Worm (Caenorhabditis elegans): ENCODE data around the gene T10B5.4.

Gene T10B5.4

ce11 chrV:1871768-1872296 lies at the start of gene T10B5.4, which contains the start of gene cct-7:
Gene T10B5.4, minus strand, starts transcription at chrV:1871807.
Gene cct-7, plus strand, starts transcription at chrV:1872246.
- TF ChIP-seq lin-11 (tag; optimal IDR thresholded peaks at IDR 0.05) (peak; percentile 84), mab-5 (tag; optimal IDR thresholded peaks at IDR 0.05) (peak; percentile 66), sma-3 (GFP tag; optimal IDR thresholded peaks at IDR 0.05) (peak; percentile 65), elt-1 (tag; optimal IDR thresholded peaks at IDR 0.05) (no peak), sma-9 (GFP tag; optimal IDR thresholded peaks at IDR 0.05) (peak; percentile 70), sma-9 (tag; optimal IDR thresholded peaks at IDR 0.05) (no peak), unc-55 (GFP tag; optimal IDR thresholded peaks at IDR 0.05) (peak; percentile 97), lin-13 (GFP tag; optimal IDR thresholded peaks at IDR 0.05) (peak; percentile 94), sem-4 (tag; optimal IDR thresholded peaks at IDR 0.05) (peak; percentile 71), mdl-1 (tag; optimal IDR thresholded peaks at IDR 0.05) (peak in 1 of 2 experiments; percentile 80), alr-1 (tag; optimal IDR thresholded peaks at IDR 0.05) (no peak), skn-1 (tag; optimal IDR thresholded peaks at IDR 0.05) (peak; percentile 10), lsy-2 (tag; optimal IDR thresholded peaks at IDR 0.05) (peak; percentile 54 to 91), ceh-16 (tag; optimal IDR thresholded peaks at IDR 0.05) (no peak), nhr-129 (tag; optimal IDR thresholded peaks at IDR 0.05) (peak; percentile 93), nhr-10 (tag; optimal IDR thresholded peaks at IDR 0.05) (no peak), nhr-21 (tag; optimal IDR thresholded peaks at IDR 0.05) (peak; percentile 67), crh-2 (tag; optimal IDR thresholded peaks at IDR 0.05) (peak; percentile 93), gmeb-1 (tag; optimal IDR thresholded peaks at IDR 0.05) (peak; percentile 67), mbf-1 (tag; optimal IDR thresholded peaks at IDR 0.05) (no peak), F13H6.1 (tag; optimal IDR thresholded peaks at IDR 0.05) (peak; percentile 87), ceh-82 (tag; optimal IDR thresholded peaks at IDR 0.05) (no peak), R02D3.7 (tag; optimal IDR thresholded peaks at IDR 0.05) (no peak), fos-1 (tag; optimal IDR thresholded peaks at IDR 0.05) (peak; percentile 84), nhr-77 (tag; optimal IDR thresholded peaks at IDR 0.05) (no peak), nhr-237 (tag; optimal IDR thresholded peaks at IDR 0.05) (no peak), snpc-4 (tag; optimal IDR thresholded peaks at IDR 0.05) (peak; percentile 65), lin-39 (tag; optimal IDR thresholded peaks at IDR 0.05) (no peak), ztf-11 (tag; optimal IDR thresholded peaks at IDR 0.05) (no peak), unc-62 (GFP tag; optimal IDR thresholded peaks at IDR 0.05) (no peak), ZK546.5 (tag; optimal IDR thresholded peaks at IDR 0.05) (no peak), C34F6.9 (tag; optimal IDR thresholded peaks at IDR 0.05) (peak; percentile 98), nhr-25 (tag; optimal IDR thresholded peaks at IDR 0.05) (peak; percentile 26), dmd-4 (tag; optimal IDR thresholded peaks at IDR 0.05) (no peak), nhr-6 (tag; optimal IDR thresholded peaks at IDR 0.05) (peak; percentile 51), aly-2 (tag; optimal IDR thresholded peaks at IDR 0.05) (no peak), ztf-1 (GFP tag; conservative IDR thresholded peaks at IDR 0.05) (no peak), nhr-12 (tag; optimal IDR thresholded peaks at IDR 0.05) (no peak), egl-27 (tag; optimal IDR thresholded peaks at IDR 0.05) (peak; percentile 75), blmp-1 (tag; optimal IDR thresholded peaks at IDR 0.05; ENCODE audit: insufficient read depth) (no peak), zag-1 (tag; optimal IDR thresholded peaks at IDR 0.05) (peak; percentile 96), ztf-4 (tag; optimal IDR thresholded peaks at IDR 0.05) (peak; percentile 40), unc-39 (tag; optimal IDR thresholded peaks at IDR 0.05) (no peak), Y55F3AM.14 (GFP tag; optimal IDR thresholded peaks at IDR 0.05) (peak; percentile 72), ama-1 (optimal IDR thresholded peaks at IDR 0.05) (no peak), peb-1 (tag; optimal IDR thresholded peaks at IDR 0.05) (no peak)

- TF ChIP-seq dmd-4 (tag; optimal IDR thresholded peaks at IDR 0.05), result no peak
- no peak for TF ChIP-seq ZK546.5 (tag; optimal IDR thresholded peaks at IDR 0.05)
- TF ChIP-seq nhr-23 (tag; optimal IDR thresholded peaks at IDR 0.05), result no peak
- no peak for TF ChIP-seq mab-5 (tag; optimal IDR thresholded peaks at IDR 0.05)
- no peak for TF ChIP-seq lin-13 (GFP tag; optimal IDR thresholded peaks at IDR 0.05)
- TF ChIP-seq nhr-237 (tag; optimal IDR thresholded peaks at IDR 0.05), result no peak
- TF ChIP-seq nhr-12 (tag; optimal IDR thresholded peaks at IDR 0.05), result no peak
Observed at ce11 chrV:1921321-1921720, 49.7 kb upstream of the T10B5.4 start, which contains the start of gene gst-37. Gene gst-37, plus strand, starts transcription at chrV:1921621.
